Fruit fly (Drosophila melanogaster) whole organism, wandering third instar larva: ENCODE data around the gene CG31909.

ENCODE experiments used
- CrebA ChIP-seq: fragments of 200-800 bp; sonication (Bioruptor generic); optimal IDR thresholded peaks from 2 replicates; lab custom pipeline; 2016; ENCODE audit warnings: missing biosample characterization, mild to moderate bottlenecking, missing genetic modification characterization, borderline replicate concordance
- Dfd ChIP-seq: fragments of >200 bp; optimal IDR thresholded peaks from 2 replicates; lab custom pipeline; 2017; ENCODE audit warnings: missing biosample characterization, missing genetic modification characterization
- Dif ChIP-seq: fragments of 200-275, 200-300 bp; sonication (Bioruptor generic); optimal IDR thresholded peaks from 2 replicates; lab custom pipeline; 2018; ENCODE audit warnings: missing biosample characterization, missing genetic modification characterization; ENCODE audit not compliant: partially characterized antibody
- GATAd ChIP-seq: sonication (Bioruptor generic); optimal IDR thresholded peaks from 2 replicates; lab custom pipeline; 2016; ENCODE audit warnings: missing biosample characterization, missing genetic modification characterization
- HLH106 ChIP-seq: fragments of 200-800 bp; optimal IDR thresholded peaks from 3 replicates; lab custom pipeline; 2019; ENCODE audit warnings: missing biosample characterization, mild to moderate bottlenecking, missing genetic modification characterization, moderate library complexity
- Hnf4 ChIP-seq: fragments of 200-800 bp; sonication (Bioruptor generic); optimal IDR thresholded peaks from 2 replicates; lab custom pipeline; 2016; ENCODE audit warnings: missing biosample characterization, mild to moderate bottlenecking, missing genetic modification characterization
- Hr78 ChIP-seq: fragments of >200 bp; optimal IDR thresholded peaks from 2 replicates; lab custom pipeline; 2017; ENCODE audit warnings: missing biosample characterization, missing genetic modification characterization
- Hr83 ChIP-seq: fragments of 200-300 bp; sonication (Bioruptor generic); optimal IDR thresholded peaks from 2 replicates; lab custom pipeline; 2016; ENCODE audit warnings: missing biosample characterization, mild to moderate bottlenecking, missing genetic modification characterization, moderate library complexity; ENCODE audit not compliant: poor library complexity, severe bottlenecking
- Mio ChIP-seq: sonication (Bioruptor generic); optimal IDR thresholded peaks from 2 replicates; lab custom pipeline; 2016; ENCODE audit warnings: missing biosample characterization, missing genetic modification characterization
- N ChIP-seq: fragments of >200 bp; optimal IDR thresholded peaks from 2 replicates; lab custom pipeline; 2018; ENCODE audit warnings: missing biosample characterization, missing external identifiers, missing genetic modification characterization
- Rel ChIP-seq, 2 experiments: fragments of 200-800 bp; sonication (Bioruptor generic) in 1 of 2; optimal IDR thresholded peaks; 2 replicates in 1 of 2; 3 replicates in 1 of 2; lab custom pipeline; 2016 to 2019; ENCODE audit warnings: mild to moderate bottlenecking in 2 of 2, missing biosample characterization in 2 of 2, missing genetic modification characterization in 2 of 2, moderate library complexity in 1 of 2
- Sp1 ChIP-seq: fragments of 200-800 bp; sonication (Bioruptor generic); optimal IDR thresholded peaks from 3 replicates; lab custom pipeline; 2019; ENCODE audit warnings: missing biosample characterization, mild to moderate bottlenecking, missing genetic modification characterization, moderate library complexity
- Vsx2 ChIP-seq: fragments of 200-300, 225-300 bp; sonication (Bioruptor generic); optimal IDR thresholded peaks from 2 replicates; lab custom pipeline; 2018; ENCODE audit warnings: missing biosample characterization, missing genetic modification characterization; ENCODE audit not compliant: partially characterized antibody
- dl ChIP-seq, 2 experiments: fragments of 175-275, 200-275 bp in 1 of 2; fragments of 200-275 bp in 1 of 2; sonication (Bioruptor generic); optimal IDR thresholded peaks; lab custom pipeline; 2018; ENCODE audit warnings: mild to moderate bottlenecking in 2 of 2, missing biosample characterization in 2 of 2, missing genetic modification characterization in 2 of 2, moderate library complexity in 2 of 2; ENCODE audit not compliant: partially characterized antibody in 2 of 2, insufficient read depth in 1 of 2
- ey ChIP-seq: fragments of 200-800 bp; sonication (Bioruptor generic); optimal IDR thresholded peaks from 2 replicates; lab custom pipeline; 2016; ENCODE audit warnings: missing biosample characterization, missing genetic modification characterization
- foxo ChIP-seq, 2 experiments: fragments of 200-800 bp; sonication (Bioruptor generic); optimal IDR thresholded peaks; 2 replicates in 1 of 2; 3 replicates in 1 of 2; lab custom pipeline; 2016 to 2017; ENCODE audit warnings: missing biosample characterization in 2 of 2, missing genetic modification characterization in 2 of 2
- jim ChIP-seq: fragments of 175-275, 200-325 bp; sonication (Bioruptor generic); optimal IDR thresholded peaks from 2 replicates; lab custom pipeline; 2016; ENCODE audit warnings: missing biosample characterization, mild to moderate bottlenecking, missing genetic modification characterization
- lola ChIP-seq: fragments of >200 bp; optimal IDR thresholded peaks from 2 replicates; lab custom pipeline; 2017; ENCODE audit warnings: missing biosample characterization, missing genetic modification characterization
- psq ChIP-seq: fragments of 200-800 bp; sonication (Bioruptor generic); optimal IDR thresholded peaks from 3 replicates; lab custom pipeline; 2017; ENCODE audit warnings: missing biosample characterization, mild to moderate bottlenecking, missing genetic modification characterization, moderate library complexity
- rgr ChIP-seq: fragments of 200-800 bp; sonication (Bioruptor generic); optimal IDR thresholded peaks from 3 replicates; lab custom pipeline; 2016; ENCODE audit warnings: missing biosample characterization, mild to moderate bottlenecking, missing genetic modification characterization
- sv ChIP-seq: fragments of 200-800 bp; sonication (Bioruptor generic); optimal IDR thresholded peaks from 3 replicates; lab custom pipeline; 2016; ENCODE audit warnings: missing biosample characterization, missing genetic modification characterization
- tai ChIP-seq: sonication (Bioruptor generic); optimal IDR thresholded peaks from 2 replicates; lab custom pipeline; 2016; ENCODE audit warnings: missing biosample characterization, missing genetic modification characterization
- usp ChIP-seq: fragments of >200 bp; optimal IDR thresholded peaks from 2 replicates; lab custom pipeline; 2017; ENCODE audit warnings: missing biosample characterization, missing genetic modification characterization
- woc ChIP-seq: sonication (Bioruptor generic); optimal IDR thresholded peaks from 2 replicates; lab custom pipeline; 2016; ENCODE audit warnings: missing biosample characterization, mild to moderate bottlenecking, missing genetic modification characterization

The CG31909 gene

dm6 chr2L:7304331-7304730, 47.0 kb downstream of the CG31909 start:
- TF ChIP-seq dl (GFP tag; optimal IDR thresholded peaks at IDR 0.05; lab: Kevin White, UChicago; ENCODE audit: insufficient read depth in 1 of 2, partially characterized antibody in 2 of 2) (no peak), foxo (GFP tag; optimal IDR thresholded peaks at IDR 0.05; lab: Kevin White, UChicago) (no peak), CrebA (no peak), HLH106 (tag; lab: Kevin White, UChicago) (no peak), Dif (GFP tag; lab: Kevin White, UChicago) (no peak), Hr83 (no peak)

- TF ChIP-seq psq (GFP tag; lab: Kevin White, UChicago) (peak; percentile 14), Dif (GFP tag; lab: Kevin White, UChicago) (no peak), jim (GFP tag; lab: Kevin White, UChicago) (no peak), Sp1 (no peak), CrebA (no peak), tai (GFP tag; lab: Kevin White, UChicago) (no peak), Hr83 (peak; percentile 43), Vsx2 (peak; percentile 70), usp (no peak), N (peak; percentile 50), woc (GFP tag; lab: Kevin White, UChicago) (no peak), sv (GFP tag; lab: Kevin White, UChicago) (no peak), foxo (GFP tag; optimal IDR thresholded peaks at IDR 0.05; lab: Kevin White, UChicago) (no peak), lola (GFP tag; lab: Kevin White, UChicago) (no peak), Rel (GFP tag; optimal IDR thresholded peaks at IDR 0.05; lab: Kevin White, UChicago) (no peak), Rel (tag; optimal IDR thresholded peaks at IDR 0.05; lab: Kevin White, UChicago) (peak; percentile 21), Dfd (GFP tag; lab: Kevin White, UChicago) (peak; percentile 35), Hr78 (GFP tag; lab: Kevin White, UChicago) (no peak), dl (GFP tag; optimal IDR thresholded peaks at IDR 0.05; lab: Kevin White, UChicago; ENCODE audit: insufficient read depth in 1 of 2, partially characterized antibody in 2 of 2) (no peak), Hnf4 (GFP tag; lab: Kevin White, UChicago) (no peak), GATAd (GFP tag; lab: Kevin White, UChicago) (no peak), rgr (GFP tag; lab: Kevin White, UChicago) (no peak), ey (no peak), Mio (GFP tag; lab: Kevin White, UChicago) (no peak)
These were observed 49.5 kb downstream of the CG31909 start, which contains the start of gene wg for dm6 chr2L:7306782-7307181. Gene wg, plus strand, starts transcription at chr2L:7307159.
